Worm (Caenorhabditis elegans): ENCODE measurements around the gene cdr-1.

- TF ChIP-seq ztf-28 (GFP tag; IDR thresholded peaks at IDR 0.05), result no peak
- no peak for TF ChIP-seq unc-130 (GFP tag; optimal IDR thresholded peaks at IDR 0.05)
- TF ChIP-seq D2030.7 (GFP tag; IDR thresholded peaks at IDR 0.05), result no peak
- no peak for TF ChIP-seq B0019.2 (GFP tag; conservative IDR thresholded peaks at IDR 0.05)
- TF ChIP-seq egrh-3 (GFP tag; IDR thresholded peaks at IDR 0.05), result no peak
- no peak for TF ChIP-seq snpc-4 (GFP tag; optimal IDR thresholded peaks at IDR 0.05)
- TF ChIP-seq snpc-4 (tag; optimal IDR thresholded peaks at IDR 0.05), result no peak
- no peak for TF ChIP-seq hlh-26 (GFP tag; conservative IDR thresholded peaks at IDR 0.05)
- TF ChIP-seq ama-1 (optimal IDR thresholded peaks at IDR 0.05), result no peak
- TF ChIP-seq ama-1 (GFP tag; optimal IDR thresholded peaks at IDR 0.05), result no peak
- no peak for TF ChIP-seq zim-3 (tag; optimal IDR thresholded peaks at IDR 0.05)
- no peak for TF ChIP-seq C06A6.2 (GFP tag; conservative IDR thresholded peaks at IDR 0.05)
- no peak for TF ChIP-seq F55B11.4 (tag; optimal IDR thresholded peaks at IDR 0.05; ENCODE audit: borderline replicate concordance, insufficient read depth)
Observed at ce11 chrV:15924307-15924706, 3.2 kb downstream of the cdr-1 start, which contains the start of gene nhr-108.
